Worm (Caenorhabditis elegans): ENCODE data around the gene Y77E11A.8.
A peak's percentile ranks its signal among the peaks of the same experiment; 100 is the strongest.

Y77E11A.8 gene

ce11 chrIV:1419795-1420509 is 4.9 kb downstream of the Y77E11A.8 start, which contains the start of gene Y77E11A.7 (continued):
- TF ChIP-seq ceh-22 (tag; optimal IDR thresholded peaks at IDR 0.05), result peak; percentile 18
- TF ChIP-seq ets-4 (tag; optimal IDR thresholded peaks at IDR 0.05), result peak; percentile 81
- no peak for TF ChIP-seq ahr-1 (tag; optimal IDR thresholded peaks at IDR 0.05)
- peak; percentile 55 for TF ChIP-seq sdc-2 (tag; optimal IDR thresholded peaks at IDR 0.05)
- TF ChIP-seq ceh-6 (GFP tag; optimal IDR thresholded peaks at IDR 0.05), result no peak
- peak; percentile 80 for TF ChIP-seq ref-2 (tag; optimal IDR thresholded peaks at IDR 0.05)
- TF ChIP-seq odd-2 (tag; optimal IDR thresholded peaks at IDR 0.05), result no peak
- peak; percentile 49 for TF ChIP-seq ceh-48 (tag; optimal IDR thresholded peaks at IDR 0.05)
- TF ChIP-seq nfya-1 (tag; optimal IDR thresholded peaks at IDR 0.05), result peak; percentile 89
- 0 out of 2 replicates have a peak, but pooled peaks have one; percentile 29 for TF ChIP-seq unc-3 (GFP tag; conservative IDR thresholded peaks at IDR 0.05)
- TF ChIP-seq unc-3 (tag; optimal IDR thresholded peaks at IDR 0.05), result peak; percentile 45
- TF ChIP-seq hlh-6 (tag; optimal IDR thresholded peaks at IDR 0.05), result peak; percentile 32
- peak; percentile 94 for TF ChIP-seq unc-42 (tag; optimal IDR thresholded peaks at IDR 0.05)
- peak; percentile 42 for TF ChIP-seq lim-6 (tag; optimal IDR thresholded peaks at IDR 0.05)
- TF ChIP-seq pax-1 (tag; optimal IDR thresholded peaks at IDR 0.05), result peak; percentile 66
- no peak for TF ChIP-seq Y22D7AL.16 (tag; optimal IDR thresholded peaks at IDR 0.05)
- TF ChIP-seq npax-4 (tag; optimal IDR thresholded peaks at IDR 0.05), result no peak
- peak; percentile 39 for TF ChIP-seq unc-86 (tag; optimal IDR thresholded peaks at IDR 0.05)
- TF ChIP-seq pat-9 (tag; optimal IDR thresholded peaks at IDR 0.05), result no peak
- peak; percentile 70 for TF ChIP-seq fkh-6 (tag; optimal IDR thresholded peaks at IDR 0.05)
- no peak for TF ChIP-seq nhr-232 (tag; optimal IDR thresholded peaks at IDR 0.05)
- TF ChIP-seq ttx-3 (tag; optimal IDR thresholded peaks at IDR 0.05), result no peak
- peak; percentile 39 for TF ChIP-seq zip-5 (tag; optimal IDR thresholded peaks at IDR 0.05)
- peak; percentile 56 for TF ChIP-seq ceh-30 (tag; optimal IDR thresholded peaks at IDR 0.05)
- TF ChIP-seq ceh-31 (tag; optimal IDR thresholded peaks at IDR 0.05), result peak; percentile 95
- TF ChIP-seq nhr-11 (tag; optimal IDR thresholded peaks at IDR 0.05), result no peak
- no peak for TF ChIP-seq ceh-24 (tag; optimal IDR thresholded peaks at IDR 0.05)
- no peak for TF ChIP-seq K02D7.2 (tag; optimal IDR thresholded peaks at IDR 0.05)
- TF ChIP-seq hlh-15 (tag; optimal IDR thresholded peaks at IDR 0.05), result no peak
- TF ChIP-seq elt-4 (tag; optimal IDR thresholded peaks at IDR 0.05), result no peak
- no peak; the same call in 1 of the 2 replicates for TF ChIP-seq sox-2 (GFP tag; IDR thresholded peaks at IDR 0.05)
- TF ChIP-seq ceh-19 (GFP tag; optimal IDR thresholded peaks at IDR 0.05), result no peak
- TF ChIP-seq hlh-8 (tag; optimal IDR thresholded peaks at IDR 0.05), result peak; percentile 82
- peak; percentile 56 for TF ChIP-seq F13H6.1 (tag; optimal IDR thresholded peaks at IDR 0.05)
- TF ChIP-seq pha-4 (tag; optimal IDR thresholded peaks at IDR 0.05), result no peak
- no peak for TF ChIP-seq lin-11 (tag; optimal IDR thresholded peaks at IDR 0.05)
- TF ChIP-seq C38D4.7 (GFP tag; optimal IDR thresholded peaks at IDR 0.05), result no peak
- TF ChIP-seq dve-1 (tag; optimal IDR thresholded peaks at IDR 0.05), result peak; percentile 67
- no peak for TF ChIP-seq dmd-4 (tag; optimal IDR thresholded peaks at IDR 0.05; ENCODE audit: borderline replicate concordance)
- no peak for TF ChIP-seq gmeb-2 (tag; optimal IDR thresholded peaks at IDR 0.05)
- TF ChIP-seq hlh-13 (GFP tag; optimal IDR thresholded peaks at IDR 0.05), result no peak
- no peak for TF ChIP-seq fax-1 (tag; optimal IDR thresholded peaks at IDR 0.05)
- peak; percentile 10 for TF ChIP-seq pqm-1 (tag; optimal IDR thresholded peaks at IDR 0.05)

ce11 chrIV:1409941-1410340 is 14.9 kb downstream of the Y77E11A.8 start, which contains the start of gene rpc-11:
rpc-11 (minus strand) TSS chrIV:1410041.
- TF ChIP-seq sdc-2 (tag; optimal IDR thresholded peaks at IDR 0.05) (no peak), pha-4 (tag; optimal IDR thresholded peaks at IDR 0.05) (no peak), pax-1 (tag; optimal IDR thresholded peaks at IDR 0.05) (no peak), ceh-19 (GFP tag; optimal IDR thresholded peaks at IDR 0.05) (no peak), ttx-3 (tag; optimal IDR thresholded peaks at IDR 0.05) (no peak), unc-55 (GFP tag; optimal IDR thresholded peaks at IDR 0.05) (no peak), nfya-1 (tag; optimal IDR thresholded peaks at IDR 0.05) (no peak), C38D4.7 (GFP tag; optimal IDR thresholded peaks at IDR 0.05) (no peak), nhr-11 (tag; optimal IDR thresholded peaks at IDR 0.05) (no peak), elt-2 (tag; optimal IDR thresholded peaks at IDR 0.05) (no peak), npax-4 (tag; optimal IDR thresholded peaks at IDR 0.05) (no peak), ahr-1 (tag; optimal IDR thresholded peaks at IDR 0.05) (no peak), ama-1 (optimal IDR thresholded peaks at IDR 0.05) (no peak), ceh-24 (tag; optimal IDR thresholded peaks at IDR 0.05) (no peak), T23F11.4 (GFP tag; optimal IDR thresholded peaks at IDR 0.05) (no peak)

All from whole organism, late embryonic.